Fruit fly (Drosophila melanogaster) whole organism, embryonic: Measurements from ENCODE around the gene CG7953.
A peak's percentile ranks its signal among the peaks of the same experiment; 100 is the strongest.

Experiments used
- Adf1 ChIP-seq: fragments of 200-800 bp; sonication (Bioruptor generic); IDR thresholded peaks from 2 replicates; pipeline ENCODE4 v1.3.6; 2022; ENCODE audit warnings: missing biosample characterization, missing genetic modification characterization
- C15 ChIP-seq: fragments of 200-800 bp; sonication (Bioruptor generic); IDR thresholded peaks from 3 replicates; pipeline ENCODE4 v1.3.6; 2022; ENCODE audit warnings: missing biosample characterization, missing genetic modification characterization
- CG10654 ChIP-seq: fragments of 200-800 bp; sonication (Bioruptor generic); optimal IDR thresholded peaks from 2 replicates; lab custom pipeline; 2016; ENCODE audit warnings: missing biosample characterization, missing genetic modification characterization
- CG1529 ChIP-seq: fragments of 200-800 bp; sonication (Bioruptor generic); optimal IDR thresholded peaks from 3 replicates; lab custom pipeline; 2018; ENCODE audit warnings: missing biosample characterization, missing genetic modification characterization
- CG15479 ChIP-seq: fragments of 200-800 bp; sonication (Bioruptor generic); optimal IDR thresholded peaks from 3 replicates; lab custom pipeline; 2019; ENCODE audit warnings: missing biosample characterization, mild to moderate bottlenecking, missing genetic modification characterization, moderate library complexity
- CG16813 ChIP-seq: fragments of 200-800 bp; sonication (Bioruptor generic); IDR thresholded peaks from 3 replicates; pipeline ENCODE4 v1.3.6; 2022; ENCODE audit warnings: missing biosample characterization, missing genetic modification characterization; ENCODE audit not compliant: partially characterized antibody
- CG16863 ChIP-seq: fragments of 200-800 bp; sonication (Bioruptor generic); optimal IDR thresholded peaks from 3 replicates; lab custom pipeline; 2016; ENCODE audit warnings: missing biosample characterization, missing genetic modification characterization
- CG17612 ChIP-seq: fragments of 200-800 bp; sonication (Bioruptor generic); IDR thresholded peaks from 2 replicates; pipeline ENCODE4 v1.3.6; 2022; ENCODE audit warnings: missing biosample characterization, missing genetic modification characterization
- CG17912 ChIP-seq: fragments of 200-800 bp; sonication (Bioruptor generic); optimal IDR thresholded peaks from 2 replicates; lab custom pipeline; 2018; ENCODE audit warnings: missing biosample characterization, mild to moderate bottlenecking, missing genetic modification characterization
- CG18764 ChIP-seq: fragments of 200-800 bp; sonication (Bioruptor generic); optimal IDR thresholded peaks from 3 replicates; lab custom pipeline; 2016; ENCODE audit warnings: missing biosample characterization, missing genetic modification characterization
- CG30020 ChIP-seq: fragments of 200-800 bp; optimal IDR thresholded peaks from 2 replicates; lab custom pipeline; 2019; ENCODE audit warnings: missing biosample characterization, mild to moderate bottlenecking, missing genetic modification characterization, moderate library complexity
- CG34376 ChIP-seq: fragments of 200-800 bp; sonication (Bioruptor generic); optimal IDR thresholded peaks from 2 replicates; lab custom pipeline; 2018; ENCODE audit warnings: missing biosample characterization, mild to moderate bottlenecking, missing genetic modification characterization
- CG6765 ChIP-seq: fragments of 200-800 bp; sonication (Bioruptor generic); optimal IDR thresholded peaks from 3 replicates; lab custom pipeline; 2017; ENCODE audit warnings: missing biosample characterization, mild to moderate bottlenecking, missing genetic modification characterization
- CG6791 ChIP-seq: fragments of 200-800 bp; sonication (Bioruptor generic); IDR thresholded peaks from 3 replicates; pipeline ENCODE4 v1.3.6; 2022; ENCODE audit warnings: missing biosample characterization, missing genetic modification characterization; ENCODE audit not compliant: partially characterized antibody
- CG7357 ChIP-seq: fragments of 200-800 bp; sonication (Bioruptor generic); IDR thresholded peaks from 3 replicates; pipeline ENCODE4 v1.3.6; 2022; ENCODE audit warnings: missing biosample characterization, missing genetic modification characterization
- CG8290 ChIP-seq, 3 experiments: fragments of 200-800 bp; sonication (Bioruptor generic); optimal IDR thresholded peaks; 2 replicates each; lab custom pipeline; 2016 to 2019; ENCODE audit warnings: missing biosample characterization in 3 of 3, missing genetic modification characterization in 3 of 3, mild to moderate bottlenecking in 2 of 3, moderate library complexity in 1 of 3
- CG9876 ChIP-seq: fragments of 200-800 bp; sonication (Bioruptor generic); optimal IDR thresholded peaks from 2 replicates; lab custom pipeline; 2016; ENCODE audit warnings: missing biosample characterization, missing genetic modification characterization
- CG9932 ChIP-seq: fragments of 200-800 bp; sonication (Bioruptor generic); IDR thresholded peaks from 2 replicates; pipeline ENCODE4 v1.3.6; 2022; ENCODE audit warnings: missing biosample characterization, missing genetic modification characterization
- CHES-1-like ChIP-seq: fragments of 200-800 bp; sonication (Bioruptor generic); optimal IDR thresholded peaks from 2 replicates; lab custom pipeline; 2016; ENCODE audit warnings: missing biosample characterization, missing genetic modification characterization
- CTCF ChIP-seq: fragments of 200-800 bp; sonication (Bioruptor generic); optimal IDR thresholded peaks from 2 replicates; lab custom pipeline; 2017; ENCODE audit warnings: missing biosample characterization, mild to moderate bottlenecking, missing genetic modification characterization, moderate library complexity
- Ets65A ChIP-seq: fragments of 200-800 bp; sonication (Bioruptor generic); peaks from one replicate; lab custom pipeline; 2016; ENCODE audit warnings: missing biosample characterization, missing genetic modification characterization
- Ets97D ChIP-seq: fragments of 200-800 bp; sonication (Bioruptor generic); optimal IDR thresholded peaks from 3 replicates; lab custom pipeline; 2016; ENCODE audit warnings: missing biosample characterization, missing genetic modification characterization
- Gug ChIP-seq: fragments of 200-800 bp; sonication (Bioruptor generic); IDR thresholded peaks from 4 replicates; pipeline ENCODE4 v1.3.6; 2022; ENCODE audit warnings: missing biosample characterization, missing genetic modification characterization
- Mad ChIP-seq: fragments of 200-800 bp; sonication (Bioruptor generic); optimal IDR thresholded peaks from 2 replicates; lab custom pipeline; 2016; ENCODE audit warnings: missing biosample characterization, missing genetic modification characterization
- Myb ChIP-seq: fragments of 200-800 bp; sonication (Bioruptor generic); optimal IDR thresholded peaks from 2 replicates; lab custom pipeline; 2016; ENCODE audit warnings: missing biosample characterization, missing genetic modification characterization
- Nf-YA ChIP-seq: fragments of 200-800 bp; sonication (Bioruptor generic); IDR thresholded peaks from 2 replicates; pipeline ENCODE4 v1.3.6; 2022; ENCODE audit warnings: missing biosample characterization, missing genetic modification characterization
- Nf-YC ChIP-seq: fragments of 200-800 bp; optimal IDR thresholded peaks from 3 replicates; lab custom pipeline; 2019; ENCODE audit warnings: missing biosample characterization, mild to moderate bottlenecking, missing genetic modification characterization, moderate library complexity
- Rx ChIP-seq: fragments of 200-800 bp; sonication (Bioruptor generic); IDR thresholded peaks from 2 replicates; pipeline ENCODE4 v1.3.6; 2022; ENCODE audit warnings: missing biosample characterization, missing genetic modification characterization
- bowl ChIP-seq: fragments of 200-800 bp; sonication (Bioruptor generic); IDR thresholded peaks from 2 replicates; pipeline ENCODE4 v1.3.6; 2022; ENCODE audit warnings: missing biosample characterization, missing genetic modification characterization
- cato ChIP-seq: fragments of 200-800 bp; sonication (Bioruptor generic); optimal IDR thresholded peaks from 2 replicates; lab custom pipeline; 2016; ENCODE audit warnings: missing biosample characterization, missing genetic modification characterization, borderline replicate concordance
- disco-r ChIP-seq: fragments of 200-800 bp; sonication (Bioruptor generic); optimal IDR thresholded peaks from 2 replicates; lab custom pipeline; 2016; ENCODE audit warnings: missing biosample characterization, missing genetic modification characterization
- dpn ChIP-seq, 2 experiments: fragments of 200-800 bp; sonication (Bioruptor generic); optimal IDR thresholded peaks; 3 replicates each; lab custom pipeline; 2016; ENCODE audit warnings: missing biosample characterization in 2 of 2, missing genetic modification characterization in 2 of 2
- fd96Cb ChIP-seq: fragments of 200-800 bp; sonication (Bioruptor generic); optimal IDR thresholded peaks from 2 replicates; lab custom pipeline; 2018; ENCODE audit warnings: missing biosample characterization, mild to moderate bottlenecking, missing genetic modification characterization, moderate library complexity
- gsb-n ChIP-seq: fragments of 200-800 bp; sonication (Bioruptor generic); optimal IDR thresholded peaks from 3 replicates; lab custom pipeline; 2018; ENCODE audit warnings: missing biosample characterization, mild to moderate bottlenecking, missing genetic modification characterization
- hbn ChIP-seq: fragments of 200-800 bp; sonication (Bioruptor generic); IDR thresholded peaks from 2 replicates; pipeline ENCODE4 v1.3.6; 2022; ENCODE audit warnings: missing biosample characterization, missing genetic modification characterization; ENCODE audit not compliant: partially characterized antibody
- insv ChIP-seq, 2 experiments: fragments of 200-800 bp; sonication (Bioruptor generic); optimal IDR thresholded peaks; 3 replicates each; lab custom pipeline; 2016 to 2018; ENCODE audit warnings: missing biosample characterization in 2 of 2, missing genetic modification characterization in 2 of 2
- onecut ChIP-seq: fragments of 200-800 bp; sonication (Bioruptor generic); IDR thresholded peaks from 2 replicates; pipeline ENCODE4 v1.3.6; 2022; ENCODE audit warnings: missing biosample characterization, missing genetic modification characterization
- peb ChIP-seq: fragments of 200-800 bp; sonication (Bioruptor generic); IDR thresholded peaks from 2 replicates; pipeline ENCODE4 v1.3.6; 2022; ENCODE audit warnings: missing biosample characterization, missing genetic modification characterization
- pfk ChIP-seq: fragments of 200-800 bp; sonication (Bioruptor generic); optimal IDR thresholded peaks from 2 replicates; lab custom pipeline; 2018; ENCODE audit warnings: missing biosample characterization, mild to moderate bottlenecking, missing genetic modification characterization, moderate library complexity
- pum ChIP-seq: fragments of 200-800 bp; sonication (Bioruptor generic); optimal IDR thresholded peaks from 2 replicates; lab custom pipeline; 2016; ENCODE audit warnings: missing biosample characterization, missing genetic modification characterization
- row ChIP-seq: fragments of 200-800 bp; sonication (Bioruptor generic); IDR thresholded peaks from 3 replicates; pipeline ENCODE4 v1.3.6; 2022; ENCODE audit warnings: missing biosample characterization, missing genetic modification characterization
- run ChIP-seq: fragments of 200-800 bp; sonication (Bioruptor generic); optimal IDR thresholded peaks from 3 replicates; lab custom pipeline; 2018; ENCODE audit warnings: missing biosample characterization, mild to moderate bottlenecking, missing genetic modification characterization
- shn ChIP-seq: fragments of 200-800 bp; sonication (Bioruptor generic); optimal IDR thresholded peaks from 3 replicates; lab custom pipeline; 2016; ENCODE audit warnings: missing biosample characterization, missing genetic modification characterization
- sim ChIP-seq: fragments of 200-800 bp; sonication (Bioruptor generic); IDR thresholded peaks from 2 replicates; pipeline ENCODE4 v1.3.6; 2022; ENCODE audit warnings: missing biosample characterization, missing genetic modification characterization
- slou ChIP-seq: fragments of 200-800 bp; sonication (Bioruptor generic); optimal IDR thresholded peaks from 3 replicates; lab custom pipeline; 2016; ENCODE audit warnings: missing biosample characterization, missing genetic modification characterization
- so ChIP-seq: fragments of 200-800 bp; sonication (Bioruptor generic); IDR thresholded peaks from 3 replicates; pipeline ENCODE4 v1.3.6; 2022; ENCODE audit warnings: missing biosample characterization, missing genetic modification characterization
- ttk ChIP-seq: fragments of 200-800 bp; sonication (Bioruptor generic); IDR thresholded peaks from 2 replicates; pipeline ENCODE4 v2.1.2; 2022; ENCODE audit warnings: missing biosample characterization, missing genetic modification characterization
- zen2 ChIP-seq: fragments of 200-800 bp; sonication (Bioruptor generic); IDR thresholded peaks from 3 replicates; pipeline ENCODE4 v1.3.6; 2022; ENCODE audit warnings: missing biosample characterization, missing genetic modification characterization; ENCODE audit not compliant: partially characterized antibody
- zfh1 ChIP-seq: fragments of 200-800 bp; sonication (Bioruptor generic); IDR thresholded peaks from 3 replicates; pipeline ENCODE4 v1.3.6; 2022; ENCODE audit warnings: missing biosample characterization, missing genetic modification characterization

The CG7953 gene

dm6 chr2L:13811323-13811722 is 36.4 kb upstream of the CG7953 start, which contains the start of the genes Adat1 and CG16865 (continued):
- TF ChIP-seq Gug (GFP tag; lab: Robert Waterston, UW) (no peak), C15 (GFP tag; lab: Robert Waterston, UW) (no peak), CG9876 (GFP tag; lab: Kevin White, UChicago) (no peak), CG17612 (GFP tag; lab: Robert Waterston, UW) (no peak), CG7357 (GFP tag; lab: Robert Waterston, UW) (no peak), CG6791 (GFP tag; lab: Robert Waterston, UW) (peak; percentile 48; the same call in 2 of the 3 replicates), dpn (GFP tag; optimal IDR thresholded peaks at IDR 0.05; lab: Kevin White, UChicago) (no peak), peb (GFP tag; lab: Robert Waterston, UW) (no peak), ttk (GFP tag; lab: Robert Waterston, UW) (no peak), insv (GFP tag; optimal IDR thresholded peaks at IDR 0.05; lab: Kevin White, UChicago) (no peak), CG15479 (GFP tag; lab: Kevin White, UChicago) (no peak), shn (GFP tag; lab: Kevin White, UChicago) (no peak), Mad (GFP tag; lab: Kevin White, UChicago) (no peak), CHES-1-like (GFP tag; lab: Kevin White, UChicago) (no peak), cato (GFP tag; lab: Kevin White, UChicago) (no peak), so (GFP tag; lab: Robert Waterston, UW) (no peak), CG16813 (GFP tag; lab: Robert Waterston, UW) (peak; percentile 54; the same call in 2 of the 3 replicates), Nf-YC (tag; lab: Kevin White, UChicago) (no peak), CG1529 (GFP tag; lab: Kevin White, UChicago) (no peak), zen2 (GFP tag; lab: Robert Waterston, UW) (peak; percentile 42; the same call in 1 of the 3 replicates), Rx (GFP tag; lab: Robert Waterston, UW) (no peak), fd96Cb (tag; lab: Kevin White, UChicago) (no peak), pfk (GFP tag; lab: Kevin White, UChicago) (no peak), bowl (GFP tag; lab: Robert Waterston, UW) (no peak), onecut (GFP tag; lab: Robert Waterston, UW) (peak; percentile 87), Adf1 (GFP tag; lab: Robert Waterston, UW) (no peak)

dm6 chr2L:13813156-13813555 is 34.6 kb upstream of the CG7953 start, which contains the start of gene CG16888:
Gene CG16888 (minus strand): TSS chr2L:13813256.
- TF ChIP-seq pfk (GFP tag; lab: Kevin White, UChicago) (peak; percentile 59), CG6765 (no peak), Nf-YA (GFP tag; lab: Robert Waterston, UW) (no peak), slou (GFP tag; lab: Kevin White, UChicago) (no peak), CG18764 (GFP tag; lab: Kevin White, UChicago) (no peak), CG10654 (GFP tag; lab: Kevin White, UChicago) (no peak), Myb (GFP tag; lab: Kevin White, UChicago) (no peak), hbn (GFP tag; lab: Robert Waterston, UW) (no peak)
- TF ChIP-seq, all 482 proteins: peak for 1

- TF ChIP-seq row (GFP tag; lab: Robert Waterston, UW) (peak; percentile 41; the same call in 2 of the 3 replicates), pum (no peak), Ets97D (peak; percentile 45), sim (GFP tag; lab: Robert Waterston, UW) (no peak), CG9932 (GFP tag; lab: Robert Waterston, UW) (no peak), gsb-n (tag; lab: Kevin White, UChicago) (no peak), CG8290 (GFP tag; optimal IDR thresholded peaks at IDR 0.05; lab: Kevin White, UChicago) (no peak), CG8290 (tag; optimal IDR thresholded peaks at IDR 0.05; lab: Kevin White, UChicago) (no peak), Ets65A (GFP tag; lab: Kevin White, UChicago) (no peak), run (tag; lab: Kevin White, UChicago) (no peak), CG17912 (GFP tag; lab: Kevin White, UChicago) (peak; percentile 53), CG16863 (GFP tag; lab: Kevin White, UChicago) (no peak), disco-r (GFP tag; lab: Kevin White, UChicago) (no peak), CG30020 (tag; lab: Kevin White, UChicago) (no peak), CG34376 (GFP tag; lab: Kevin White, UChicago) (no peak), CTCF (GFP tag; lab: Kevin White, UChicago) (no peak), zfh1 (GFP tag; lab: Robert Waterston, UW) (no peak)
These were observed 34.0 kb upstream of the CG7953 start, which contains the start of gene Sos for dm6 chr2L:13813604-13814178. Gene Sos (plus strand): TSS chr2L:13813816.
